Fruit fly (Drosophila melanogaster) whole organism, embryonic: Measurements from ENCODE around the gene Mcm5.

ENCODE experiments used
- C15 ChIP-seq: fragments of 200-800 bp; sonication (Bioruptor generic); IDR thresholded peaks from 3 replicates; pipeline ENCODE4 v1.3.6; 2022; ENCODE audit warnings: missing biosample characterization, missing genetic modification characterization
- CG10979 ChIP-seq: fragments of 200-800 bp; sonication (Bioruptor generic); optimal IDR thresholded peaks from 2 replicates; lab custom pipeline; 2018; ENCODE audit warnings: missing biosample characterization, mild to moderate bottlenecking, missing genetic modification characterization, moderate library complexity
- CG11247 ChIP-seq: fragments of 200-800 bp; sonication (Bioruptor generic); IDR thresholded peaks from 2 replicates; pipeline ENCODE4 v1.3.6; 2022; ENCODE audit warnings: missing biosample characterization, missing genetic modification characterization
- CG11696 ChIP-seq: fragments of 200-800 bp; sonication (Bioruptor generic); IDR thresholded peaks from 2 replicates; pipeline ENCODE4 v1.3.6; 2022; ENCODE audit warnings: missing biosample characterization, missing genetic modification characterization
- CG12299 ChIP-seq: fragments of 200-800 bp; sonication (Bioruptor generic); optimal IDR thresholded peaks from 2 replicates; lab custom pipeline; 2018; ENCODE audit warnings: missing biosample characterization, mild to moderate bottlenecking, missing genetic modification characterization
- CG12391 ChIP-seq: fragments of 200-800 bp; sonication (Bioruptor generic); optimal IDR thresholded peaks from 3 replicates; lab custom pipeline; 2018; ENCODE audit warnings: missing biosample characterization, mild to moderate bottlenecking, missing genetic modification characterization, moderate library complexity
- CG13424 ChIP-seq: fragments of 200-800 bp; sonication (Bioruptor generic); optimal IDR thresholded peaks from 2 replicates; lab custom pipeline; 2019; ENCODE audit warnings: missing biosample characterization, mild to moderate bottlenecking, missing genetic modification characterization, moderate library complexity
- CG14441 ChIP-seq: fragments of 200-800 bp; sonication (Bioruptor generic); IDR thresholded peaks from 2 replicates; pipeline ENCODE4 v1.3.6; 2022; ENCODE audit warnings: missing biosample characterization, missing genetic modification characterization
- CG42726 ChIP-seq: fragments of 200-800 bp; sonication (Bioruptor generic); IDR thresholded peaks from 2 replicates; pipeline ENCODE4 v1.3.6; 2022; ENCODE audit warnings: missing biosample characterization, missing genetic modification characterization; ENCODE audit not compliant: partially characterized antibody
- CG7372 ChIP-seq: fragments of 200-800 bp; sonication (Bioruptor generic); IDR thresholded peaks from 2 replicates; pipeline ENCODE4 v1.3.6; 2022; ENCODE audit warnings: missing biosample characterization, missing genetic modification characterization
- CG8944 ChIP-seq: fragments of 200-800 bp; sonication (Bioruptor generic); optimal IDR thresholded peaks from 3 replicates; lab custom pipeline; 2016; ENCODE audit warnings: missing biosample characterization, missing genetic modification characterization
- CHES-1-like ChIP-seq: fragments of 200-800 bp; sonication (Bioruptor generic); optimal IDR thresholded peaks from 2 replicates; lab custom pipeline; 2016; ENCODE audit warnings: missing biosample characterization, missing genetic modification characterization
- D19A ChIP-seq: fragments of 200-800 bp; optimal IDR thresholded peaks from 3 replicates; lab custom pipeline; 2019; ENCODE audit warnings: missing biosample characterization, mild to moderate bottlenecking, missing genetic modification characterization, moderate library complexity
- E2f1 ChIP-seq: fragments of 200-800 bp; sonication (Bioruptor generic); IDR thresholded peaks from 2 replicates; pipeline ENCODE4 v1.3.6; 2022; ENCODE audit warnings: missing biosample characterization, missing genetic modification characterization
- ERR ChIP-seq: fragments of 200-800 bp; sonication (Bioruptor generic); optimal IDR thresholded peaks from 2 replicates; lab custom pipeline; 2016; ENCODE audit warnings: missing biosample characterization, missing genetic modification characterization
- Ets65A ChIP-seq: fragments of 200-800 bp; sonication (Bioruptor generic); peaks from one replicate; lab custom pipeline; 2016; ENCODE audit warnings: missing biosample characterization, missing genetic modification characterization
- Fer1 ChIP-seq: fragments of 200-800 bp; sonication (Bioruptor generic); optimal IDR thresholded peaks from 2 replicates; lab custom pipeline; 2017; ENCODE audit warnings: missing biosample characterization, mild to moderate bottlenecking, missing genetic modification characterization
- H15 ChIP-seq: fragments of 200-800 bp; sonication (Bioruptor generic); IDR thresholded peaks from 3 replicates; pipeline ENCODE4 v1.3.6; 2022; ENCODE audit warnings: missing biosample characterization, missing genetic modification characterization
- HmgD ChIP-seq: fragments of 200-800 bp; sonication (Bioruptor generic); optimal IDR thresholded peaks from 3 replicates; lab custom pipeline; 2016; ENCODE audit warnings: missing biosample characterization, missing genetic modification characterization
- Hsf ChIP-seq: fragments of 200-800 bp; sonication (Bioruptor generic); optimal IDR thresholded peaks from 3 replicates; lab custom pipeline; 2016; ENCODE audit warnings: missing biosample characterization, missing genetic modification characterization
- Lim3 ChIP-seq: fragments of 200-800 bp; sonication (Bioruptor generic); IDR thresholded peaks from 2 replicates; pipeline ENCODE4 v1.3.6; 2022; ENCODE audit warnings: missing biosample characterization, missing genetic modification characterization
- Med ChIP-seq: fragments of 200-800 bp; sonication (Bioruptor generic); peaks from one replicate; lab custom pipeline; 2016; ENCODE audit warnings: missing biosample characterization, missing genetic modification characterization, mild to moderate bottlenecking, inconsistent platforms, moderate library complexity
- Mrtf ChIP-seq: fragments of 200-800 bp; sonication (Bioruptor generic); IDR thresholded peaks from 3 replicates; pipeline ENCODE4 v1.3.6; 2022; ENCODE audit warnings: missing biosample characterization, missing genetic modification characterization
- al ChIP-seq: fragments of 200-800 bp; sonication (Bioruptor generic); IDR thresholded peaks from 2 replicates; pipeline ENCODE4 v1.3.6; 2022; ENCODE audit warnings: missing biosample characterization, missing genetic modification characterization
- bbx ChIP-seq: fragments of 200-800 bp; sonication (Bioruptor generic); IDR thresholded peaks from 2 replicates; pipeline ENCODE4 v1.3.6; 2022; ENCODE audit warnings: missing biosample characterization, missing genetic modification characterization; ENCODE audit not compliant: partially characterized antibody
- bowl ChIP-seq: fragments of 200-800 bp; sonication (Bioruptor generic); IDR thresholded peaks from 2 replicates; pipeline ENCODE4 v1.3.6; 2022; ENCODE audit warnings: missing biosample characterization, missing genetic modification characterization
- ems ChIP-seq: fragments of 200-800 bp; sonication (Bioruptor generic); optimal IDR thresholded peaks from 3 replicates; lab custom pipeline; 2016; ENCODE audit warnings: missing biosample characterization, missing genetic modification characterization
- hkb ChIP-seq, 2 experiments: fragments of 200-800 bp in 1 of 2; fragments of >200 bp in 1 of 2; sonication (Bioruptor generic) in 1 of 2; IDR thresholded peaks in 1 of 2; optimal IDR thresholded peaks in 1 of 2; 2 replicates each; pipeline versions ENCODE4 v1.3.6 to Lab custom; 2017 to 2022; ENCODE audit warnings: missing biosample characterization in 1 of 2, missing genetic modification characterization in 1 of 2
- kni ChIP-seq: fragments of 200-800 bp; sonication (Bioruptor generic); optimal IDR thresholded peaks from 3 replicates; lab custom pipeline; 2017; ENCODE audit warnings: mild to moderate bottlenecking, missing biosample characterization, missing genetic modification reagents, missing genetic modification characterization
- lilli ChIP-seq: fragments of 200-800 bp; sonication (Bioruptor generic); optimal IDR thresholded peaks from 3 replicates; lab custom pipeline; 2016; ENCODE audit warnings: missing biosample characterization, missing genetic modification characterization
- lmd ChIP-seq: fragments of 200-800 bp; sonication (Bioruptor generic); IDR thresholded peaks from 2 replicates; pipeline ENCODE4 v1.3.6; 2022; ENCODE audit warnings: missing biosample characterization, missing genetic modification characterization
- mld ChIP-seq: fragments of 200-800 bp; sonication (Bioruptor generic); IDR thresholded peaks from 3 replicates; pipeline ENCODE4 v1.3.6; 2022; ENCODE audit warnings: missing biosample characterization, missing genetic modification characterization; ENCODE audit not compliant: partially characterized antibody
- nerfin-2 ChIP-seq: fragments of 200-800 bp; sonication (Bioruptor generic); IDR thresholded peaks from 2 replicates; pipeline ENCODE4 v1.3.6; 2022; ENCODE audit warnings: missing biosample characterization, missing genetic modification characterization; ENCODE audit not compliant: partially characterized antibody
- otp ChIP-seq: fragments of 200-800 bp; sonication (Bioruptor generic); IDR thresholded peaks from 3 replicates; pipeline ENCODE4, ENCODE4 v1.3.6; 2022; ENCODE audit warnings: missing biosample characterization, missing genetic modification characterization
- phol ChIP-seq: fragments of 200-800 bp; sonication (Bioruptor generic); optimal IDR thresholded peaks from 3 replicates; lab custom pipeline; 2018; ENCODE audit warnings: missing biosample characterization, mild to moderate bottlenecking, missing genetic modification characterization, moderate library complexity
- prd ChIP-seq, 3 experiments: fragments of >200 bp in 2 of 3; fragments of 200-800 bp in 1 of 3; sonication (Bioruptor generic) in 1 of 3; optimal IDR thresholded peaks in 2 of 3; IDR thresholded peaks in 1 of 3; 2 replicates in 2 of 3; 3 replicates in 1 of 3; pipeline versions ENCODE4 v1.3.6 to Lab custom; 2017 to 2022; ENCODE audit warnings: missing biosample characterization in 1 of 3, missing genetic modification characterization in 1 of 3
- ranshi ChIP-seq: fragments of 200-800 bp; sonication (Bioruptor generic); IDR thresholded peaks from 2 replicates; pipeline ENCODE4 v1.3.6; 2022; ENCODE audit warnings: missing biosample characterization, missing genetic modification characterization
- rib ChIP-seq: fragments of 200-800 bp; sonication (Bioruptor generic); IDR thresholded peaks from 2 replicates; pipeline ENCODE4 v1.3.6; 2022; ENCODE audit warnings: missing biosample characterization, missing genetic modification characterization
- sd ChIP-seq: fragments of 200-800 bp; sonication (Bioruptor generic); optimal IDR thresholded peaks from 3 replicates; lab custom pipeline; 2018; ENCODE audit warnings: missing biosample characterization, mild to moderate bottlenecking, missing genetic modification characterization, moderate library complexity
- sens ChIP-seq: fragments of 200-800 bp; sonication (Bioruptor generic); peaks from one replicate; lab custom pipeline; 2016; ENCODE audit warnings: missing biosample characterization, missing genetic modification characterization
- so ChIP-seq: fragments of 200-800 bp; sonication (Bioruptor generic); IDR thresholded peaks from 3 replicates; pipeline ENCODE4 v1.3.6; 2022; ENCODE audit warnings: missing biosample characterization, missing genetic modification characterization
- zfh2 ChIP-seq: fragments of 200-800 bp; sonication (Bioruptor generic); optimal IDR thresholded peaks from 2 replicates; lab custom pipeline; 2016; ENCODE audit warnings: missing biosample characterization, missing genetic modification characterization

Gene Mcm5

dm6 chr3R:10775246-10775645 lies 13.1 kb upstream of the Mcm5 start (continued):
- TF ChIP-seq otp = no peak
- TF ChIP-seq CHES-1-like (GFP tag; lab: Kevin White, UChicago) = no peak
- no peak for TF ChIP-seq Fer1 (GFP tag; lab: Kevin White, UChicago)
- TF ChIP-seq CG14441 (GFP tag; lab: Robert Waterston, UW) = 0 out of 2 replicates have a peak, but pooled peaks have one; percentile 19
- TF ChIP-seq E2f1 = 0 out of 2 replicates have a peak, but pooled peaks have one; percentile 17
- TF ChIP-seq Ets65A (GFP tag; lab: Kevin White, UChicago) = peak; percentile 86
- TF ChIP-seq Hsf = no peak
- no peak for TF ChIP-seq HmgD (GFP tag; lab: Kevin White, UChicago)
- TF ChIP-seq H15 (GFP tag; lab: Robert Waterston, UW) = 0 out of 3 replicates have a peak, but pooled peaks have one; percentile 38
- TF ChIP-seq Med (GFP tag; lab: Kevin White, UChicago) = peak; percentile 74
- TF ChIP-seq lmd (GFP tag; lab: Robert Waterston, UW) = peak; percentile 27; the same call in 1 of the 2 replicates
- TF ChIP-seq CG7372 = peak; percentile 35; the same call in 1 of the 2 replicates
- TF ChIP-seq mld (GFP tag; lab: Robert Waterston, UW) = no peak
- no peak for TF ChIP-seq CG8944 (GFP tag; lab: Kevin White, UChicago)
- peak; percentile 57 for TF ChIP-seq sens (GFP tag; lab: Kevin White, UChicago)
- TF ChIP-seq CG42726 (GFP tag; lab: Robert Waterston, UW) = no peak
- TF ChIP-seq Lim3 (GFP tag; lab: Robert Waterston, UW) = no peak
- TF ChIP-seq CG11247 = no peak
- peak; percentile 1 for TF ChIP-seq CG13424
- TF ChIP-seq phol (tag; lab: Kevin White, UChicago) = peak; percentile 13
- no peak for TF ChIP-seq lilli
- TF ChIP-seq nerfin-2 (GFP tag; lab: Robert Waterston, UW) = no peak
- TF ChIP-seq Mrtf (GFP tag; lab: Robert Waterston, UW) = 0 out of 3 replicates have a peak, but pooled peaks have one; percentile 21
- TF ChIP-seq CG12391 (tag; lab: Kevin White, UChicago) = no peak
- TF ChIP-seq rib (GFP tag; lab: Robert Waterston, UW) = no peak
- peak; percentile 38 for TF ChIP-seq ems (GFP tag; lab: Kevin White, UChicago)
- TF ChIP-seq hkb (optimal IDR thresholded peaks at IDR 0.05; lab: Kevin White, UChicago) = no peak
- TF ChIP-seq hkb (GFP tag; IDR thresholded peaks at IDR 0.05; lab: Robert Waterston, UW) = 0 out of 2 replicates have a peak, but pooled peaks have one; percentile 13
- no peak for TF ChIP-seq zfh2 (GFP tag; lab: Kevin White, UChicago)
- TF ChIP-seq prd (optimal IDR thresholded peaks at IDR 0.05; lab: Kevin White, UChicago) = no peak
- 0 out of 3 replicates have a peak, but pooled peaks have one; percentile 35 for TF ChIP-seq prd (GFP tag; IDR thresholded peaks at IDR 0.05; lab: Robert Waterston, UW)
- 0 out of 2 replicates have a peak, but pooled peaks have one; percentile 16 for TF ChIP-seq CG11696
- no peak for TF ChIP-seq kni (GFP tag; lab: Kevin White, UChicago)
- TF ChIP-seq CG12299 = no peak
- no peak for TF ChIP-seq ERR (GFP tag; lab: Kevin White, UChicago)

DNA sequence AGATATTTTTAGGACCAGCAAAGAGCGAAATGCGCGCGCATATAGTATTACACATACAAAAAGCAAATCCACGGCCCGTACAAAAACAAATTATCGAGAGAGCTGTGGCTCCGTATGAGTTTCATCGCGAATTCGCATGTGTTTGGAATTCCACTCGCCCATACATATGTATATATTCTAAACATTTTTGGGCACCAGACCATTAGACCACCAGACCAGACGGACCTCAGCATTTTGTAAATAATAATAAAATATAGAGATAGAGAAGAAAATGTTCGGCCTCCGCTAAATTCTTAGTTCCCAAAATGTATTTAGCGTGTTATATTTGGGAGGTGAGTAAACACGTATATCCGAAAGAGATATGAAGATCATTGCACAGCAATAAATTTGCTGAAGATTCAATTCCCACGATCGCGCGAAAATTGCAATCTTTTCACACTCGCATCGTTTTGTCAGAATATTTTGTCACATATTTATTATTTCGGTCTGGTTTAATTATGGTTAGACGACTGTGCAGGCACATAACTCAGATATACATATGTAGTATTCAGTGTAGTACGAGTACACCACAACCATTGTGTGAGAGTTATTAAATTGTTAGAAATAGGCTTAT lies 12.2 kb upstream of the Mcm5 start:
- TF ChIP-seq al (0 out of 2 replicates have a peak, but pooled peaks have one; percentile 16), bbx (GFP tag; lab: Robert Waterston, UW) (no peak), so (GFP tag; lab: Robert Waterston, UW) (0 out of 3 replicates have a peak, but pooled peaks have one; percentile 35), CG8944 (GFP tag; lab: Kevin White, UChicago) (no peak), CG10979 (tag; lab: Kevin White, UChicago) (no peak), ranshi (GFP tag; lab: Robert Waterston, UW) (no peak), Ets65A (GFP tag; lab: Kevin White, UChicago) (peak; percentile 86), bowl (GFP tag; lab: Robert Waterston, UW) (no peak), sens (GFP tag; lab: Kevin White, UChicago) (peak; percentile 67), sd (peak; percentile 87), C15 (GFP tag; lab: Robert Waterston, UW) (0 out of 3 replicates have a peak, but pooled peaks have one; percentile 6), D19A (tag; lab: Kevin White, UChicago) (peak; percentile 54)
